Worm (Caenorhabditis elegans) whole organism, L2 larva: ENCODE data around the gene ajm-1.

Experiments
- R02D3.7 ChIP-seq: fragments of 150-350 bp; optimal IDR thresholded peaks from 2 replicates; lab custom pipeline; 2014; ENCODE audit warnings: missing biosample characterization, missing genetic modification characterization
- aly-2 ChIP-seq: fragments of 150-350 bp; optimal IDR thresholded peaks from 2 replicates; lab custom pipeline; 2014; ENCODE audit warnings: missing biosample characterization, missing genetic modification characterization
- ama-1 ChIP-seq: fragments of 150-350 bp; optimal IDR thresholded peaks from 2 replicates; lab custom pipeline; 2018; ENCODE audit warnings: inconsistent platforms
- crh-2 ChIP-seq: sonication (generic microtip); optimal IDR thresholded peaks from 2 replicates; lab custom pipeline; 2017; ENCODE audit warnings: missing biosample characterization, missing genetic modification characterization
- elt-1 ChIP-seq: fragments of 150-350 bp; optimal IDR thresholded peaks from 2 replicates; lab custom pipeline; 2014; ENCODE audit warnings: missing biosample characterization, missing genetic modification characterization
- fos-1 ChIP-seq: fragments of 150-350 bp; optimal IDR thresholded peaks from 2 replicates; lab custom pipeline; 2014; ENCODE audit warnings: missing biosample characterization, missing genetic modification characterization
- nhr-10 ChIP-seq: sonication (generic microtip); optimal IDR thresholded peaks from 2 replicates; lab custom pipeline; 2017; ENCODE audit warnings: missing biosample characterization, missing genetic modification characterization
- nhr-237 ChIP-seq: fragments of 150-350 bp; optimal IDR thresholded peaks from 2 replicates; lab custom pipeline; 2014; ENCODE audit warnings: missing biosample characterization, missing genetic modification characterization
- skn-1 ChIP-seq: sonication (generic microtip); optimal IDR thresholded peaks from 2 replicates; lab custom pipeline; 2017; ENCODE audit warnings: missing biosample characterization, missing genetic modification characterization
- unc-62 ChIP-seq: fragments of 150-350 bp; optimal IDR thresholded peaks from 2 replicates; lab custom pipeline; 2014; ENCODE audit warnings: missing biosample characterization, missing genetic modification reagents, missing genetic modification characterization
- ztf-11 ChIP-seq: sonication (generic microtip); optimal IDR thresholded peaks from 2 replicates; lab custom pipeline; 2017; ENCODE audit warnings: missing biosample characterization, missing genetic modification characterization
- ztf-4 ChIP-seq: fragments of 150-350 bp; optimal IDR thresholded peaks from 2 replicates; lab custom pipeline; 2014; ENCODE audit warnings: missing biosample characterization, missing genetic modification characterization

DNA sequence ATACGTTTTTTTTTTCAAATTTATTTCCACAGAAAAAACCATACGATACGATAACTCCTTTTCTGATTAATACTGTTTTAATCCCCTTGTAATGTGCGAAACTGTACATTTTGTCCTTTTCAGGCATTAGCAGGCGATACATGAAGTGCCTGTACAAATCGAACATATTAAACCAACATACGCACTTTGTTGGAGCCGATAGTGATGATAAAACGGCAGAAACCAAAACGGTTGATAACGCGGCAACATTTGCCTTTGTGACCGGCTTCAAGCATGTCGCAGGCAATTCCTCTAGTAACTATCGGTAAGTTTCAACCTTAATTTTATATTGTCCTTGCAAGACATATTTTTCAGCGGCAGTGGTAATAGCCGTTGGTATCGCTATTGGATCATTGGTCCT lies 48.4 kb upstream of the ajm-1 start, which contains the start of gene nep-22:
- no peak for TF ChIP-seq crh-2
- no peak for TF ChIP-seq unc-62
- no peak for TF ChIP-seq ama-1 (lab: Kevin White, UChicago)
- TF ChIP-seq nhr-10 = no peak
- TF ChIP-seq aly-2 = no peak
- peak; percentile 86 for TF ChIP-seq fos-1 (tag; lab: Kevin White, UChicago)
- no peak for TF ChIP-seq ztf-4 (tag; lab: Kevin White, UChicago)
- TF ChIP-seq R02D3.7 (tag; lab: Kevin White, UChicago) = no peak
- TF ChIP-seq nhr-237 (tag; lab: Kevin White, UChicago) = no peak
- no peak for TF ChIP-seq ztf-11 (tag; lab: Kevin White, UChicago)
- TF ChIP-seq skn-1 (tag; lab: Kevin White, UChicago) = no peak
- no peak for TF ChIP-seq elt-1 (tag; lab: Kevin White, UChicago)
